Worm (Caenorhabditis elegans) whole organism, L1 larva: ENCODE measurements around the gene patr-1.
A peak's percentile ranks its signal among the peaks of the same experiment; 100 is the strongest.

Experiments
- C04F5.9 ChIP-seq: sonication (generic microtip); optimal IDR thresholded peaks from 2 replicates; lab custom pipeline; 2016; ENCODE audit warnings: missing genetic modification characterization, missing compliant biosample characterization
- C16A3.4 ChIP-seq: fragments of 150-350 bp; optimal IDR thresholded peaks from 2 replicates; lab custom pipeline; 2014; ENCODE audit warnings: missing biosample characterization, missing genetic modification characterization
- aha-1 ChIP-seq: fragments of 150-350 bp; optimal IDR thresholded peaks from 2 replicates; lab custom pipeline; 2014; ENCODE audit warnings: missing biosample characterization, missing genetic modification characterization
- ama-1 ChIP-seq: fragments of 150-350 bp; optimal IDR thresholded peaks from 2 replicates; lab custom pipeline; 2014
- blmp-1 ChIP-seq: fragments of 150-350 bp; optimal IDR thresholded peaks from 2 replicates; lab custom pipeline; 2014; ENCODE audit warnings: missing biosample characterization, missing genetic modification characterization
- ceh-8 ChIP-seq: fragments of 200-800 bp; sonication (Bioruptor generic); optimal IDR thresholded peaks from 2 replicates; lab custom pipeline; 2018; ENCODE audit warnings: mild to moderate bottlenecking, missing genetic modification characterization, moderate library complexity, missing compliant biosample characterization
- ceh-82 ChIP-seq, 3 experiments: fragments of 150-350 bp in 1 of 3; sonication (generic microtip) in 2 of 3; optimal IDR thresholded peaks; 2 replicates each; lab custom pipeline; 2014 to 2017; ENCODE audit warnings: missing biosample characterization in 3 of 3, missing genetic modification characterization in 3 of 3
- ceh-88 ChIP-seq: fragments of 200-800 bp; sonication (Bioruptor generic); IDR thresholded peaks from 2 replicates; pipeline ENCODE4 v1.3.6; 2022; ENCODE audit warnings: missing genetic modification characterization, missing compliant biosample characterization
- ceh-90 ChIP-seq: sonication (generic microtip); optimal IDR thresholded peaks from 2 replicates; lab custom pipeline; 2016; ENCODE audit warnings: missing genetic modification characterization, missing compliant biosample characterization
- dpl-1 ChIP-seq, 3 experiments: fragments of 150-350 bp in 2 of 3; sonication (generic microtip) in 1 of 3; optimal IDR thresholded peaks; 2 replicates each; lab custom pipeline; 2014 to 2017; ENCODE audit warnings: missing biosample characterization in 3 of 3, missing genetic modification characterization in 3 of 3, missing genetic modification reagents in 3 of 3
- efl-1 ChIP-seq, 4 experiments: fragments of 150-350 bp; optimal IDR thresholded peaks in 3 of 4; peaks in 1 of 4; 1 replicate in 1 of 4; 2 replicates in 3 of 4; lab custom pipeline; 2014; ENCODE audit warnings: missing biosample characterization in 2 of 4, missing genetic modification characterization in 2 of 4, missing genetic modification reagents in 2 of 4
- egl-13 ChIP-seq: sonication (generic microtip); optimal IDR thresholded peaks from 2 replicates; lab custom pipeline; 2016; ENCODE audit warnings: missing genotype, missing genetic modification reagents, missing genetic modification characterization, missing compliant biosample characterization
- elt-3 ChIP-seq, 6 experiments: fragments of 150-350 bp in 1 of 6; sonication (generic microtip); optimal IDR thresholded peaks; 2 replicates each; lab custom pipeline; 2017 to 2018; ENCODE audit warnings: missing biosample characterization in 6 of 6, missing genetic modification characterization in 6 of 6, inconsistent platforms in 1 of 6
- fkh-10 ChIP-seq: sonication (generic microtip); optimal IDR thresholded peaks from 2 replicates; lab custom pipeline; 2017; ENCODE audit warnings: missing biosample characterization, missing genetic modification reagents, missing genetic modification characterization
- fkh-8 ChIP-seq: sonication (generic microtip); optimal IDR thresholded peaks from 2 replicates; lab custom pipeline; 2016; ENCODE audit warnings: mild to moderate bottlenecking, missing genetic modification characterization, missing compliant biosample characterization
- hlh-4 ChIP-seq: sonication (generic microtip); optimal IDR thresholded peaks from 2 replicates; lab custom pipeline; 2016; ENCODE audit warnings: mild to moderate bottlenecking, missing genetic modification characterization, missing compliant biosample characterization
- isw-1 ChIP-seq: fragments of 200-800 bp; sonication (Bioruptor generic); IDR thresholded peaks from 2 replicates; pipeline ENCODE4 v1.3.6; 2022; ENCODE audit warnings: missing genetic modification characterization, missing compliant biosample characterization
- jun-1 ChIP-seq: fragments of 150-350 bp; optimal IDR thresholded peaks from 2 replicates; lab custom pipeline; 2014; ENCODE audit warnings: missing biosample characterization, missing genetic modification reagents, missing genetic modification characterization
- lin-13 ChIP-seq: fragments of 150-350 bp; optimal IDR thresholded peaks from 2 replicates; lab custom pipeline; 2014; ENCODE audit warnings: missing biosample characterization, missing genetic modification reagents, missing genetic modification characterization
- lin-14 ChIP-seq: fragments of 200-800 bp; sonication (Bioruptor generic); optimal IDR thresholded peaks from 2 replicates; lab custom pipeline; 2018; ENCODE audit warnings: mild to moderate bottlenecking, missing genetic modification characterization, moderate library complexity, missing compliant biosample characterization
- lin-35 ChIP-seq, 2 experiments: fragments of 150-350 bp; optimal IDR thresholded peaks; 2 replicates each; lab custom pipeline; 2014; ENCODE audit warnings: missing biosample characterization in 2 of 2, missing genetic modification characterization in 2 of 2, missing genetic modification reagents in 2 of 2
- lir-3 ChIP-seq: sonication (generic microtip); optimal IDR thresholded peaks from 2 replicates; lab custom pipeline; 2016; ENCODE audit warnings: mild to moderate bottlenecking, missing genetic modification characterization, moderate library complexity, missing compliant biosample characterization; ENCODE audit not compliant: poor library complexity
- lsy-2 ChIP-seq, 2 experiments: fragments of 150-350 bp; optimal IDR thresholded peaks; 2 replicates each; lab custom pipeline; 2014; ENCODE audit warnings: missing biosample characterization in 2 of 2, missing genetic modification characterization in 2 of 2
- mab-9 ChIP-seq: fragments of 200-800 bp; sonication (Bioruptor generic); IDR thresholded peaks from 2 replicates; pipeline ENCODE4 v1.3.6; 2022; ENCODE audit warnings: missing genetic modification reagents, missing genetic modification characterization, missing compliant biosample characterization
- mdl-1 ChIP-seq, 2 experiments: fragments of 150-350 bp; optimal IDR thresholded peaks; 2 replicates each; lab custom pipeline; 2014 to 2017; ENCODE audit warnings: missing biosample characterization in 2 of 2, missing genetic modification characterization in 2 of 2, inconsistent platforms in 1 of 2
- mep-1 ChIP-seq: fragments of 150-350 bp; optimal IDR thresholded peaks from 2 replicates; lab custom pipeline; 2014; ENCODE audit warnings: missing biosample characterization, missing genetic modification characterization
- nhr-11 ChIP-seq: fragments of 150-350 bp; optimal IDR thresholded peaks from 2 replicates; lab custom pipeline; 2014; ENCODE audit warnings: missing biosample characterization, missing genetic modification characterization
- nhr-20 ChIP-seq: sonication (generic microtip); optimal IDR thresholded peaks from 2 replicates; lab custom pipeline; 2016; ENCODE audit warnings: mild to moderate bottlenecking, missing genetic modification characterization, missing compliant biosample characterization
- nhr-47 ChIP-seq: sonication (generic microtip); optimal IDR thresholded peaks from 2 replicates; lab custom pipeline; 2016; ENCODE audit warnings: mild to moderate bottlenecking, missing genetic modification characterization, moderate library complexity, missing compliant biosample characterization
- nhr-71 ChIP-seq: sonication (generic microtip); optimal IDR thresholded peaks from 2 replicates; lab custom pipeline; 2016; ENCODE audit warnings: mild to moderate bottlenecking, missing genetic modification characterization, moderate library complexity, missing compliant biosample characterization
- nhr-76 ChIP-seq: sonication (generic microtip); optimal IDR thresholded peaks from 2 replicates; lab custom pipeline; 2017; ENCODE audit warnings: missing biosample characterization, missing genetic modification characterization
- nhr-77 ChIP-seq: fragments of 150-350 bp; optimal IDR thresholded peaks from 2 replicates; lab custom pipeline; 2014; ENCODE audit warnings: missing biosample characterization, missing genetic modification characterization
- nhr-84 ChIP-seq: sonication (generic microtip); optimal IDR thresholded peaks from 2 replicates; lab custom pipeline; 2017; ENCODE audit warnings: missing biosample characterization, missing genetic modification characterization
- rnt-1 ChIP-seq: sonication (generic microtip); optimal IDR thresholded peaks from 2 replicates; lab custom pipeline; 2016; ENCODE audit warnings: mild to moderate bottlenecking, missing genetic modification characterization, moderate library complexity, missing compliant biosample characterization
- skn-1 ChIP-seq: fragments of 150-350 bp; optimal IDR thresholded peaks from 2 replicates; lab custom pipeline; 2014; ENCODE audit warnings: missing biosample characterization, missing genetic modification characterization
- snpc-4 ChIP-seq: fragments of 150-350 bp; optimal IDR thresholded peaks from 2 replicates; lab custom pipeline; 2014; ENCODE audit warnings: missing biosample characterization, missing genetic modification characterization
- snu-23 ChIP-seq: sonication (generic microtip); optimal IDR thresholded peaks from 2 replicates; lab custom pipeline; 2016; ENCODE audit warnings: missing genetic modification characterization, missing compliant biosample characterization
- sptf-1 ChIP-seq: fragments of 150-350 bp; optimal IDR thresholded peaks from 2 replicates; lab custom pipeline; 2014; ENCODE audit warnings: missing biosample characterization, missing genetic modification characterization
- sup-37 ChIP-seq: fragments of 200-800 bp; sonication (Bioruptor generic); optimal IDR thresholded peaks from 2 replicates; lab custom pipeline; 2018; ENCODE audit warnings: mild to moderate bottlenecking, missing genetic modification characterization, missing compliant biosample characterization
- swsn-7 ChIP-seq: sonication (generic microtip); optimal IDR thresholded peaks from 2 replicates; lab custom pipeline; 2016; ENCODE audit warnings: missing genetic modification characterization, missing compliant biosample characterization
- tbx-2 ChIP-seq: sonication (generic microtip); optimal IDR thresholded peaks from 2 replicates; lab custom pipeline; 2016; ENCODE audit warnings: missing genetic modification characterization, missing compliant biosample characterization
- unc-130 ChIP-seq: fragments of 150-350 bp; optimal IDR thresholded peaks from 2 replicates; lab custom pipeline; 2017; ENCODE audit warnings: missing biosample characterization, missing genetic modification characterization, inconsistent platforms
- unc-30 ChIP-seq: sonication (generic microtip); optimal IDR thresholded peaks from 2 replicates; lab custom pipeline; 2017; ENCODE audit warnings: missing biosample characterization, missing genetic modification characterization
- unc-86 ChIP-seq: sonication (generic microtip); optimal IDR thresholded peaks from 2 replicates; lab custom pipeline; 2016; ENCODE audit warnings: missing genetic modification characterization, missing compliant biosample characterization
- unc-98 ChIP-seq: fragments of 200-800 bp; sonication (Bioruptor generic); IDR thresholded peaks from 2 replicates; pipeline ENCODE4 v1.3.6; 2022; ENCODE audit warnings: missing genetic modification characterization, missing compliant biosample characterization
- vab-15 ChIP-seq: sonication (generic microtip); optimal IDR thresholded peaks from 2 replicates; lab custom pipeline; 2017; ENCODE audit warnings: missing genotype, mild to moderate bottlenecking, missing genetic modification characterization, missing compliant biosample characterization
- xbp-1 ChIP-seq: sonication (generic microtip); optimal IDR thresholded peaks from 2 replicates; lab custom pipeline; 2016; ENCODE audit warnings: missing genetic modification characterization, missing compliant biosample characterization
- ztf-4 ChIP-seq: fragments of 150-350 bp; optimal IDR thresholded peaks from 2 replicates; lab custom pipeline; 2014; ENCODE audit warnings: missing biosample characterization, missing genetic modification characterization

Gene patr-1

ce11 chrII:11813895-11814369, 36.2 kb upstream of the patr-1 start, which contains the start of gene F43G6.8:
Gene F43G6.8 (minus strand): TSS chrII:11814092.
- TF ChIP-seq nhr-77 (no peak), jun-1 (peak; percentile 12), mab-9 (GFP tag; lab: Robert Waterston, UW) (0 out of 2 replicates have a peak, but pooled peaks have one; percentile 33), ceh-8 (GFP tag; lab: Kevin White, UChicago) (no peak), sup-37 (GFP tag; lab: Kevin White, UChicago) (no peak), unc-86 (tag; lab: Kevin White, UChicago) (peak; percentile 12), ceh-88 (GFP tag; lab: Robert Waterston, UW) (no peak), C04F5.9 (tag; lab: Kevin White, UChicago) (no peak), skn-1 (tag; lab: Kevin White, UChicago) (peak; percentile 21), rnt-1 (tag; lab: Kevin White, UChicago) (peak; percentile 56), egl-13 (tag; lab: Kevin White, UChicago) (no peak), nhr-84 (tag; lab: Kevin White, UChicago) (no peak), snpc-4 (tag; lab: Kevin White, UChicago) (peak; percentile 44), blmp-1 (peak; percentile 97), swsn-7 (tag; lab: Kevin White, UChicago) (peak; percentile 35), efl-1 (optimal IDR thresholded peaks at IDR 0.05; lab: Kevin White, UChicago) (peak; percentile 53 to 64), efl-1 (GFP tag; optimal IDR thresholded peaks at IDR 0.05 in 1 of 2; lab: Kevin White, UChicago) (peak; percentile 27 to 92), C16A3.4 (tag; lab: Kevin White, UChicago) (peak; percentile 37), nhr-20 (tag; lab: Kevin White, UChicago) (peak; percentile 59), snu-23 (peak; percentile 62), ceh-90 (tag; lab: Kevin White, UChicago) (no peak), aha-1 (tag; lab: Kevin White, UChicago) (no peak), lir-3 (peak; percentile 33), ama-1 (lab: Kevin White, UChicago) (peak; percentile 52), elt-3 (tag; optimal IDR thresholded peaks at IDR 0.05; lab: Kevin White, UChicago) (peak in 1 of 6 experiments; percentile 30), dpl-1 (GFP tag; optimal IDR thresholded peaks at IDR 0.05; lab: Kevin White, UChicago) (peak; percentile 12 to 45 (median 35)), sptf-1 (tag; lab: Kevin White, UChicago) (no peak), unc-130 (peak; percentile 58), xbp-1 (peak; percentile 18), lin-35 (GFP tag; optimal IDR thresholded peaks at IDR 0.05; lab: Kevin White, UChicago) (peak; percentile 46 to 64), nhr-11 (tag; lab: Kevin White, UChicago) (peak; percentile 55), unc-98 (GFP tag; lab: Robert Waterston, UW) (no peak), ztf-4 (tag; lab: Kevin White, UChicago) (peak; percentile 2), unc-30 (tag; lab: Kevin White, UChicago) (no peak), fkh-10 (GFP tag; lab: Kevin White, UChicago) (no peak), isw-1 (GFP tag; lab: Robert Waterston, UW) (0 out of 2 replicates have a peak, but pooled peaks have one; percentile 19), nhr-47 (tag; lab: Kevin White, UChicago) (peak; percentile 47), vab-15 (tag; lab: Kevin White, UChicago) (no peak), ceh-82 (tag; optimal IDR thresholded peaks at IDR 0.05; lab: Kevin White, UChicago) (peak in 1 of 3 experiments; percentile 47), lin-13 (peak; percentile 21), mdl-1 (tag; optimal IDR thresholded peaks at IDR 0.05; lab: Kevin White, UChicago) (peak in 1 of 2 experiments; percentile 76), nhr-76 (no peak), hlh-4 (no peak), nhr-71 (tag; lab: Kevin White, UChicago) (peak; percentile 61), lsy-2 (tag; optimal IDR thresholded peaks at IDR 0.05; lab: Kevin White, UChicago) (peak; percentile 42 to 72), fkh-8 (tag; lab: Kevin White, UChicago) (peak; percentile 75), lin-14 (GFP tag; lab: Kevin White, UChicago) (peak; percentile 76), mep-1 (tag; lab: Kevin White, UChicago) (peak; percentile 71), tbx-2 (tag; lab: Kevin White, UChicago) (no peak)
